Fruit fly (Drosophila melanogaster): ENCODE results near the gene fipi.

The fipi gene

dm6 chr2L:4837772-4838397 is 44.0 kb upstream of the fipi start, which contains the start of the genes tank and CG12194 (continued):
- TF ChIP-seq dan (GFP tag; IDR thresholded peaks at IDR 0.05), result peak; percentile 97
- TF ChIP-seq tup (GFP tag; optimal IDR thresholded peaks at IDR 0.05), result peak; percentile 99
- TF ChIP-seq CG6791 (GFP tag; IDR thresholded peaks at IDR 0.05; ENCODE audit: partially characterized antibody), result peak; percentile 73
- peak; percentile 100 for TF ChIP-seq ci (GFP tag; IDR thresholded peaks at IDR 0.05)
- TF ChIP-seq HmgD (GFP tag; optimal IDR thresholded peaks at IDR 0.05), result peak; percentile 99
- peak; percentile 100 for TF ChIP-seq Optix (GFP tag; IDR thresholded peaks at IDR 0.05)
- TF ChIP-seq MTF-1 (GFP tag; optimal IDR thresholded peaks at IDR 0.05; ENCODE audit: borderline replicate concordance), result peak; percentile 98
- peak; percentile 99 for TF ChIP-seq Atf-2 (GFP tag; optimal IDR thresholded peaks at IDR 0.05)
- peak; percentile 98 for TF ChIP-seq klu (GFP tag; IDR thresholded peaks at IDR 0.05)
- TF ChIP-seq Antp (GFP tag; optimal IDR thresholded peaks at IDR 0.05), result peak; percentile 99
- TF ChIP-seq CG3281 (GFP tag; optimal IDR thresholded peaks at IDR 0.05), result peak; percentile 98
- peak; percentile 71 for TF ChIP-seq vnd (GFP tag; IDR thresholded peaks at IDR 0.05; ENCODE audit: partially characterized antibody)
- TF ChIP-seq ssp (GFP tag; IDR thresholded peaks at IDR 0.05), result peak; percentile 95
- TF ChIP-seq Tbp (GFP tag; optimal IDR thresholded peaks at IDR 0.05), result no peak
- TF ChIP-seq Gug (GFP tag; IDR thresholded peaks at IDR 0.05), result peak; percentile 100
- TF ChIP-seq crp (GFP tag; optimal IDR thresholded peaks at IDR 0.05), result peak; percentile 40 to 78
- TF ChIP-seq CG2129 (GFP tag; IDR thresholded peaks at IDR 0.05; ENCODE audit: partially characterized antibody), result peak; percentile 33; the same call in 1 of the 2 replicates
- peak; percentile 98 for TF ChIP-seq CG8388 (GFP tag; optimal IDR thresholded peaks at IDR 0.05)
- peak; percentile 90 for TF ChIP-seq CG8281 (tag; optimal IDR thresholded peaks at IDR 0.05)
- peak; percentile 98 for TF ChIP-seq CG31388 (GFP tag; optimal IDR thresholded peaks at IDR 0.05)
- peak; percentile 98 for TF ChIP-seq CG7372 (GFP tag; IDR thresholded peaks at IDR 0.05)
- TF ChIP-seq lov (optimal IDR thresholded peaks at IDR 0.05), result no peak
- peak; percentile 99 for TF ChIP-seq lov (GFP tag; IDR thresholded peaks at IDR 0.05)
- peak; percentile 99 for TF ChIP-seq NC2β (GFP tag; optimal IDR thresholded peaks at IDR 0.05)
- TF ChIP-seq Kr (GFP tag; optimal IDR thresholded peaks at IDR 0.05), result peak; percentile 37
- TF ChIP-seq dpn (GFP tag; optimal IDR thresholded peaks at IDR 0.05), result peak; percentile 99
- TF ChIP-seq Fer1 (GFP tag; optimal IDR thresholded peaks at IDR 0.05), result peak; percentile 98
- peak; percentile 99 for TF ChIP-seq CG16779 (GFP tag; IDR thresholded peaks at IDR 0.05)
- TF ChIP-seq ems (GFP tag; optimal IDR thresholded peaks at IDR 0.05), result peak; percentile 99
- peak; percentile 99 for TF ChIP-seq CG3065 (GFP tag; optimal IDR thresholded peaks at IDR 0.05)
- TF ChIP-seq CG2120 (GFP tag; optimal IDR thresholded peaks at IDR 0.05), result peak; percentile 99
- TF ChIP-seq NK7.1 (GFP tag; optimal IDR thresholded peaks at IDR 0.05), result peak; percentile 98
- peak; percentile 99 for TF ChIP-seq ara (GFP tag; IDR thresholded peaks at IDR 0.05)
- peak; percentile 99 for TF ChIP-seq dysf (GFP tag; IDR thresholded peaks at IDR 0.05)
- TF ChIP-seq gro (GFP tag; optimal IDR thresholded peaks at IDR 0.05), result peak; percentile 98
- peak; percentile 99 for TF ChIP-seq Atf3 (GFP tag; optimal IDR thresholded peaks at IDR 0.05)
- peak; percentile 84 for TF ChIP-seq CG5180 (GFP tag; optimal IDR thresholded peaks at IDR 0.05)
- peak; percentile 99 for TF ChIP-seq danr (GFP tag; IDR thresholded peaks at IDR 0.05)
- TF ChIP-seq az2 (GFP tag; optimal IDR thresholded peaks at IDR 0.05), result peak; percentile 100
- peak; percentile 99 for TF ChIP-seq Gsc (GFP tag; IDR thresholded peaks at IDR 0.05)
- peak; percentile 61; the same call in 1 of the 3 replicates for TF ChIP-seq Opbp (GFP tag; IDR thresholded peaks at IDR 0.05; ENCODE audit: partially characterized antibody)
- peak; percentile 52 to 63 for TF ChIP-seq insv (GFP tag; optimal IDR thresholded peaks at IDR 0.05)
- peak; percentile 93 for TF ChIP-seq CG18011 (GFP tag; optimal IDR thresholded peaks at IDR 0.05)
- peak; percentile 99 for TF ChIP-seq CG32767 (GFP tag; IDR thresholded peaks at IDR 0.05)
- peak; percentile 98 for TF ChIP-seq CrebB (tag; optimal IDR thresholded peaks at IDR 0.05)
- peak; percentile 97 for TF ChIP-seq CG6854 (GFP tag; optimal IDR thresholded peaks at IDR 0.05)
- TF ChIP-seq vvl (GFP tag; IDR thresholded peaks at IDR 0.05), result peak; percentile 100
- TF ChIP-seq H2.0 (GFP tag; IDR thresholded peaks at IDR 0.05), result peak; percentile 99
- peak; percentile 98 for TF ChIP-seq gsb (GFP tag; IDR thresholded peaks at IDR 0.05)
- peak; percentile 99 for TF ChIP-seq CG30403 (GFP tag; optimal IDR thresholded peaks at IDR 0.05)
